Worm (Caenorhabditis elegans) whole organism, midembryonic: ENCODE data around the gene T28A8.6.

Experiments
- T22C8.4 ChIP-seq: fragments of 200-800 bp; sonication (Bioruptor generic); IDR thresholded peaks from 2 replicates; pipeline ENCODE4 v1.3.6; 2022; ENCODE audit warnings: missing genetic modification characterization, missing compliant biosample characterization
- cog-1 ChIP-seq: sonication (generic microtip); optimal IDR thresholded peaks from 2 replicates; lab custom pipeline; 2016; ENCODE audit warnings: missing genetic modification characterization, missing compliant biosample characterization
- flt-1 ChIP-seq: fragments of 200-800 bp; sonication (Bioruptor generic); IDR thresholded peaks from 2 replicates; pipeline ENCODE4 v1.3.6; 2022; ENCODE audit warnings: missing genetic modification characterization, missing compliant biosample characterization
- klf-2 ChIP-seq: fragments of 200-800 bp; sonication (Bioruptor generic); conservative IDR thresholded peaks from 2 replicates; pipeline ENCODE4 v1.3.6; 2022; ENCODE audit warnings: missing genetic modification reagents, missing genetic modification characterization, missing compliant biosample characterization
- med-1 ChIP-seq: sonication (generic microtip); optimal IDR thresholded peaks from 2 replicates; lab custom pipeline; 2017; ENCODE audit warnings: missing genetic modification characterization, mild to moderate bottlenecking, missing compliant biosample characterization, antibody characterized with exemption, missing genetic modification reagents; ENCODE audit not compliant: insufficient read depth
- ref-1 ChIP-seq: fragments of 200-800 bp; sonication (Bioruptor generic); conservative IDR thresholded peaks from 2 replicates; pipeline ENCODE4 v1.3.6; 2022; ENCODE audit warnings: missing genetic modification reagents, missing genetic modification characterization, missing compliant biosample characterization
- tab-1 ChIP-seq: fragments of 200-800 bp; sonication (Bioruptor generic); IDR thresholded peaks from 2 replicates; pipeline ENCODE4 v1.3.6; 2022; ENCODE audit warnings: missing genetic modification characterization, missing compliant biosample characterization
- ztf-23 ChIP-seq: fragments of 200-800 bp; sonication (Bioruptor generic); IDR thresholded peaks from 2 replicates; pipeline ENCODE4 v1.3.6; 2022; ENCODE audit warnings: missing genetic modification reagents, missing genetic modification characterization, missing compliant biosample characterization
- ztf-29 ChIP-seq: fragments of 200-800 bp; sonication (Bioruptor generic); IDR thresholded peaks from 2 replicates; pipeline ENCODE4 v1.3.6; 2022; ENCODE audit warnings: missing genetic modification reagents, missing genetic modification characterization, missing compliant biosample characterization

T28A8.6 gene

DNA sequence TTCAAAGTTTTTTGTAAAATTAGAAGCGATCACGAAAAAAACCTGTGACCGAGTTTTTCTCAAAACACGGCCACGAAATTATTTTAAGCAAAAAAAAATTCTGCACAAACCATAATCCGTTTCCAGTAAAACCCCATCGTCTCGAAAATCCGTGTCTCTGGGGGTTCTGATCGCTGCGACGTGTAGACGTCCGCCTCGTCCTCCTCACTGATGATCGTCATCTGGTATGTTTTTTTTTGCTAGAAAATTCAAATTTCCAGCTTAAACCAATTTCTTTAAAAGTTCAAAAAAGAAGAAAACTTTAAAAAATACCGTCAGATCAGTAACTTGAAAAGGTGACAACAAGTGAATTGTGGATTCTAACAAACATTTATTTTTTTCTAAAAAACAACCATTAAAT is 47.5 kb downstream of the T28A8.6 start, which contains the start of gene Y76A2B.4:
Gene Y76A2B.4 (minus strand): TSS at position 241 of the 400 bp plus-strand sequence.
- no peak for TF ChIP-seq klf-2 (GFP tag; lab: Robert Waterston, UW)
- TF ChIP-seq ref-1 (GFP tag; lab: Robert Waterston, UW), result no peak
- TF ChIP-seq ztf-29 (GFP tag; lab: Robert Waterston, UW), result no peak
- TF ChIP-seq flt-1, result no peak
- no peak for TF ChIP-seq T22C8.4 (GFP tag; lab: Robert Waterston, UW)
- no peak for TF ChIP-seq cog-1
- no peak for TF ChIP-seq ztf-23 (GFP tag; lab: Robert Waterston, UW)
- no peak for TF ChIP-seq tab-1
- TF ChIP-seq med-1 (GFP tag; lab: Kevin White, UChicago), result no peak

DNA sequence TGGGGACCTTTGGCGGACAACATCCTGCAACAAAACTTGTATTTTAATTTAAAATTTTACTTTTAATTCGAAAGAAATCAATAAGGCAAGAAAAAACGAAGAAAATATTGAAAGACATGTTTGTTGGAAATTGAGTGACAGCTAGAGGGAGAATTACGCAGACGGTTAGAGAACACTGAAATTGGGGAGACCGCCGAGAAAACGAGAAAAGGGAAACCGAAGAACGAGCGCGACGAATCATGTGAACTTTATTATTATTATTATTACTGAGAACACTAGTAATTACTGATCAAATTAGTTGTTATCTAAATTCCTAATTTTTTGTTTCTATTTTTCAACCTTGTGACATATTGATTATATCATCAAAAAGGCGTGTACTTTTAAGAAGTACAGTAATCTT is 50.0 kb downstream of the T28A8.6 start, which contains the start of gene mmad-1:
Gene mmad-1 (minus strand): TSS at position 24 of the 400 bp plus-strand sequence.
- no peak for TF ChIP-seq klf-2 (GFP tag; lab: Robert Waterston, UW)
- no peak for TF ChIP-seq med-1 (GFP tag; lab: Kevin White, UChicago)
- no peak for TF ChIP-seq ztf-23 (GFP tag; lab: Robert Waterston, UW)
- TF ChIP-seq cog-1, result peak; percentile 4
- TF ChIP-seq flt-1, result no peak
- no peak for TF ChIP-seq T22C8.4 (GFP tag; lab: Robert Waterston, UW)

DNA sequence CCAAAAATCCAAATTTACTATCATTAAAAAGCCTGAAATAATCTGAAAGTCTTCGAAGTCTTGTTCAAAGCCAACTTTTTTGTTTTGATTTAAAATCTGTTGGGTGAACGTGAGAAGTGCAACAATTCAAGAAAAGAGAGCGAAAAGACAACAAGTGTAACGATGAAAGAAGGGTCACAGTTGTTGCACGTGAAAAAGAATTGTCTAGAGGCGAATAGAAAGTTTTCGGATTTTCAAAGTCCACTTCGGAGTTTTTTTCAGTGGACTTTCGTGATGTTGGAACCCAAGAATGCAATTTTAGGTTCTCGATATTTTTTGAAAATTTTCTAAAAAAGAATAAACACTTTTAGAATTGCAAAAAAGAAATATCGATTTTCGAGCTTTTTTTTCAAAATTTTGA is 51.0 kb downstream of the T28A8.6 start:
- TF ChIP-seq cog-1 (no peak), ref-1 (GFP tag; lab: Robert Waterston, UW) (no peak), klf-2 (GFP tag; lab: Robert Waterston, UW) (no peak), ztf-29 (GFP tag; lab: Robert Waterston, UW) (no peak), flt-1 (no peak), med-1 (GFP tag; lab: Kevin White, UChicago) (no peak), ztf-23 (GFP tag; lab: Robert Waterston, UW) (no peak), T22C8.4 (GFP tag; lab: Robert Waterston, UW) (no peak), tab-1 (no peak)
